Fruit fly (Drosophila melanogaster): ENCODE data around the gene PIG-K.

Gene PIG-K

dm6 chrX:2050070-2050899, 41.1 kb upstream of the PIG-K start, which contains the start of gene moody (continued):
- peak; percentile 98 for TF ChIP-seq CG12219 (GFP tag; optimal IDR thresholded peaks at IDR 0.05)
- peak; percentile 98 for TF ChIP-seq Ptx1 (GFP tag; IDR thresholded peaks at IDR 0.05)
- TF ChIP-seq Lpt (GFP tag; optimal IDR thresholded peaks at IDR 0.05): no peak
- peak; percentile 98 for TF ChIP-seq CG8944 (GFP tag; optimal IDR thresholded peaks at IDR 0.05)
- peak; percentile 79 for TF ChIP-seq CG9437 (GFP tag; optimal IDR thresholded peaks at IDR 0.05)
- TF ChIP-seq slp2 (GFP tag; optimal IDR thresholded peaks at IDR 0.05): peak; percentile 96
- TF ChIP-seq gt (GFP tag; IDR thresholded peaks at IDR 0.05): peak; percentile 94
- TF ChIP-seq ap (GFP tag; IDR thresholded peaks at IDR 0.05): peak; percentile 97
- TF ChIP-seq ATbp (GFP tag; optimal IDR thresholded peaks at IDR 0.05): peak; percentile 96
- TF ChIP-seq CG8924 (tag; optimal IDR thresholded peaks at IDR 0.05): peak; percentile 96
- TF ChIP-seq caup (GFP tag; optimal IDR thresholded peaks at IDR 0.05; ENCODE audit: severe bottlenecking): peak; percentile 98
- peak; percentile 93 for TF ChIP-seq kni (GFP tag; optimal IDR thresholded peaks at IDR 0.05)
- peak; percentile 79 for TF ChIP-seq CG14710 (tag; optimal IDR thresholded peaks at IDR 0.05)
- TF ChIP-seq fd3F (GFP tag; optimal IDR thresholded peaks at IDR 0.05): peak; percentile 94
- TF ChIP-seq Hr51 (GFP tag; optimal IDR thresholded peaks at IDR 0.05): peak; percentile 92 to 97
- no peak for TF ChIP-seq eve (GFP tag; optimal IDR thresholded peaks at IDR 0.05)
- TF ChIP-seq CG3065 (GFP tag; optimal IDR thresholded peaks at IDR 0.05): peak; percentile 90
- TF ChIP-seq MTF-1 (GFP tag; optimal IDR thresholded peaks at IDR 0.05; ENCODE audit: borderline replicate concordance): peak; percentile 97
- peak; percentile 75 for TF ChIP-seq Max (GFP tag; optimal IDR thresholded peaks at IDR 0.05)
- TF ChIP-seq bowl (GFP tag; IDR thresholded peaks at IDR 0.05): peak; percentile 97
- peak; percentile 86 for TF ChIP-seq Ets97D (GFP tag; optimal IDR thresholded peaks at IDR 0.05)
- TF ChIP-seq CG11085 (GFP tag; IDR thresholded peaks at IDR 0.05): peak; percentile 98
- peak; percentile 96 for TF ChIP-seq klu (GFP tag; IDR thresholded peaks at IDR 0.05)
- TF ChIP-seq wdn (GFP tag; IDR thresholded peaks at IDR 0.05): peak; percentile 99
- TF ChIP-seq Doc2 (GFP tag; IDR thresholded peaks at IDR 0.05): peak; percentile 92
- TF ChIP-seq pum (GFP tag; optimal IDR thresholded peaks at IDR 0.05): peak; percentile 98
- TF ChIP-seq CG2202 (tag; optimal IDR thresholded peaks at IDR 0.05): peak; percentile 84
- TF ChIP-seq lbe (GFP tag; optimal IDR thresholded peaks at IDR 0.05): peak; percentile 86
- TF ChIP-seq CG3726 (GFP tag; IDR thresholded peaks at IDR 0.05): peak; percentile 97
- TF ChIP-seq NK7.1 (GFP tag; optimal IDR thresholded peaks at IDR 0.05): peak; percentile 96
- no peak for TF ChIP-seq usp (GFP tag; optimal IDR thresholded peaks at IDR 0.05)
- TF ChIP-seq nerfin-1 (tag; optimal IDR thresholded peaks at IDR 0.05): peak; percentile 90
- TF ChIP-seq B-H2 (GFP tag; optimal IDR thresholded peaks at IDR 0.05): peak; percentile 99
- TF ChIP-seq CG15011 (GFP tag; optimal IDR thresholded peaks at IDR 0.05): peak; percentile 90
- TF ChIP-seq zf30C (GFP tag; optimal IDR thresholded peaks at IDR 0.05): peak; percentile 95
- peak; percentile 100 for TF ChIP-seq CG11456 (GFP tag; IDR thresholded peaks at IDR 0.05)
- no peak for TF ChIP-seq hth (optimal IDR thresholded peaks at IDR 0.05)
- TF ChIP-seq crol (GFP tag; IDR thresholded peaks at IDR 0.05): peak; percentile 96
- peak; percentile 96 for TF ChIP-seq da (GFP tag; optimal IDR thresholded peaks at IDR 0.05)
- peak; percentile 98 for TF ChIP-seq CG12659 (GFP tag; optimal IDR thresholded peaks at IDR 0.05)
- TF ChIP-seq unc-4 (GFP tag; IDR thresholded peaks at IDR 0.05; ENCODE audit: partially characterized antibody): peak; percentile 58
- peak; percentile 98 for TF ChIP-seq tin (GFP tag; optimal IDR thresholded peaks at IDR 0.05)
- peak; percentile 98 for TF ChIP-seq Chrac-16 (GFP tag; optimal IDR thresholded peaks at IDR 0.05)
- peak; percentile 97 for TF ChIP-seq CG18619 (GFP tag; optimal IDR thresholded peaks at IDR 0.05)
- TF ChIP-seq otp (GFP tag; IDR thresholded peaks at IDR 0.05): peak; percentile 99
- TF ChIP-seq kay (GFP tag; optimal IDR thresholded peaks at IDR 0.05): peak; percentile 94
- TF ChIP-seq cas (GFP tag; IDR thresholded peaks at IDR 0.05): peak; percentile 98
- peak; percentile 98 for TF ChIP-seq CG14050 (GFP tag; IDR thresholded peaks at IDR 0.05)
- TF ChIP-seq CG1233 (GFP tag; optimal IDR thresholded peaks at IDR 0.05): peak; percentile 94
- peak; percentile 91 for TF ChIP-seq Ravus (GFP tag; IDR thresholded peaks at IDR 0.05)
